Worm (Caenorhabditis elegans) whole organism, L1 larva: Measurements from ENCODE around the gene C49A9.2.

Experiments used
- C04F5.9 ChIP-seq: sonication (generic microtip); optimal IDR thresholded peaks from 2 replicates; lab custom pipeline; 2016; ENCODE audit warnings: missing genetic modification characterization, missing compliant biosample characterization
- aha-1 ChIP-seq: fragments of 150-350 bp; optimal IDR thresholded peaks from 2 replicates; lab custom pipeline; 2014; ENCODE audit warnings: missing biosample characterization, missing genetic modification characterization
- alr-1 ChIP-seq: fragments of 200-800 bp; sonication (Bioruptor generic); optimal IDR thresholded peaks from 2 replicates; lab custom pipeline; 2018; ENCODE audit warnings: borderline replicate concordance, mild to moderate bottlenecking, missing genetic modification characterization, missing compliant biosample characterization
- aly-2 ChIP-seq: fragments of 150-350 bp; optimal IDR thresholded peaks from 2 replicates; lab custom pipeline; 2014; ENCODE audit warnings: missing biosample characterization, missing genetic modification characterization
- ama-1 ChIP-seq: fragments of 150-350 bp; optimal IDR thresholded peaks from 2 replicates; lab custom pipeline; 2014
- blmp-1 ChIP-seq: fragments of 150-350 bp; optimal IDR thresholded peaks from 2 replicates; lab custom pipeline; 2014; ENCODE audit warnings: missing biosample characterization, missing genetic modification characterization
- ceh-63 ChIP-seq: fragments of 200-800 bp; sonication (Bioruptor generic); optimal IDR thresholded peaks from 2 replicates; lab custom pipeline; 2018; ENCODE audit warnings: mild to moderate bottlenecking, missing genetic modification characterization, missing compliant biosample characterization
- ceh-88 ChIP-seq: fragments of 200-800 bp; sonication (Bioruptor generic); IDR thresholded peaks from 2 replicates; pipeline ENCODE4 v1.3.6; 2022; ENCODE audit warnings: missing genetic modification characterization, missing compliant biosample characterization
- ceh-90 ChIP-seq: sonication (generic microtip); optimal IDR thresholded peaks from 2 replicates; lab custom pipeline; 2016; ENCODE audit warnings: missing genetic modification characterization, missing compliant biosample characterization
- ces-1 ChIP-seq: fragments of 150-350 bp; optimal IDR thresholded peaks from 2 replicates; lab custom pipeline; 2014; ENCODE audit warnings: missing biosample characterization, missing genetic modification reagents, missing genetic modification characterization
- dsc-1 ChIP-seq: sonication (generic microtip); optimal IDR thresholded peaks from 2 replicates; lab custom pipeline; 2016; ENCODE audit warnings: mild to moderate bottlenecking, missing genetic modification characterization, missing compliant biosample characterization
- efl-3 ChIP-seq: fragments of 200-800 bp; sonication (Bioruptor generic); optimal IDR thresholded peaks from 2 replicates; lab custom pipeline; 2018; ENCODE audit warnings: mild to moderate bottlenecking, missing genetic modification characterization, missing compliant biosample characterization
- elt-2 ChIP-seq: sonication (generic microtip); optimal IDR thresholded peaks from 2 replicates; lab custom pipeline; 2016; ENCODE audit warnings: missing genetic modification characterization, mild to moderate bottlenecking, inconsistent platforms, missing compliant biosample characterization, missing genetic modification reagents
- fkh-10 ChIP-seq: sonication (generic microtip); optimal IDR thresholded peaks from 2 replicates; lab custom pipeline; 2017; ENCODE audit warnings: missing biosample characterization, missing genetic modification reagents, missing genetic modification characterization
- fkh-8 ChIP-seq: sonication (generic microtip); optimal IDR thresholded peaks from 2 replicates; lab custom pipeline; 2016; ENCODE audit warnings: mild to moderate bottlenecking, missing genetic modification characterization, missing compliant biosample characterization
- fos-1 ChIP-seq: fragments of 150-350 bp; optimal IDR thresholded peaks from 2 replicates; lab custom pipeline; 2014; ENCODE audit warnings: missing biosample characterization, missing genetic modification characterization
- grh-1 ChIP-seq: fragments of 200-800 bp; sonication (Bioruptor generic); IDR thresholded peaks from 2 replicates; pipeline ENCODE4 v1.3.6; 2022; ENCODE audit warnings: missing genetic modification reagents, missing genetic modification characterization, missing compliant biosample characterization
- hlh-4 ChIP-seq: sonication (generic microtip); optimal IDR thresholded peaks from 2 replicates; lab custom pipeline; 2016; ENCODE audit warnings: mild to moderate bottlenecking, missing genetic modification characterization, missing compliant biosample characterization
- irx-1 ChIP-seq: sonication (generic microtip); optimal IDR thresholded peaks from 2 replicates; lab custom pipeline; 2016; ENCODE audit warnings: missing genetic modification characterization, missing compliant biosample characterization
- jun-1 ChIP-seq: fragments of 150-350 bp; optimal IDR thresholded peaks from 2 replicates; lab custom pipeline; 2014; ENCODE audit warnings: missing biosample characterization, missing genetic modification reagents, missing genetic modification characterization
- lin-13 ChIP-seq: fragments of 150-350 bp; optimal IDR thresholded peaks from 2 replicates; lab custom pipeline; 2014; ENCODE audit warnings: missing biosample characterization, missing genetic modification reagents, missing genetic modification characterization
- lin-14 ChIP-seq: fragments of 200-800 bp; sonication (Bioruptor generic); optimal IDR thresholded peaks from 2 replicates; lab custom pipeline; 2018; ENCODE audit warnings: mild to moderate bottlenecking, missing genetic modification characterization, moderate library complexity, missing compliant biosample characterization
- lin-15B ChIP-seq: fragments of 150-350 bp; sonication (generic microtip); optimal IDR thresholded peaks from 3 replicates; lab custom pipeline; 2014; ENCODE audit warnings: missing biosample characterization, missing genetic modification characterization
- lin-35 ChIP-seq, 2 experiments: fragments of 150-350 bp; optimal IDR thresholded peaks; 2 replicates each; lab custom pipeline; 2014; ENCODE audit warnings: missing biosample characterization in 2 of 2, missing genetic modification characterization in 2 of 2, missing genetic modification reagents in 2 of 2
- lir-3 ChIP-seq: sonication (generic microtip); optimal IDR thresholded peaks from 2 replicates; lab custom pipeline; 2016; ENCODE audit warnings: mild to moderate bottlenecking, missing genetic modification characterization, moderate library complexity, missing compliant biosample characterization; ENCODE audit not compliant: poor library complexity
- mef-2 ChIP-seq: fragments of 150-350 bp; optimal IDR thresholded peaks from 2 replicates; lab custom pipeline; 2014; ENCODE audit warnings: missing biosample characterization, missing genetic modification characterization
- nhr-11 ChIP-seq: fragments of 150-350 bp; optimal IDR thresholded peaks from 2 replicates; lab custom pipeline; 2014; ENCODE audit warnings: missing biosample characterization, missing genetic modification characterization
- nhr-12 ChIP-seq: sonication (generic microtip); optimal IDR thresholded peaks from 2 replicates; lab custom pipeline; 2017; ENCODE audit warnings: missing biosample characterization, missing genetic modification characterization
- nhr-19 ChIP-seq: fragments of 200-800 bp; sonication (Bioruptor generic); conservative IDR thresholded peaks from 2 replicates; pipeline ENCODE4 v1.3.6; 2022; ENCODE audit warnings: missing genetic modification characterization, missing compliant biosample characterization
- nhr-237 ChIP-seq: fragments of 150-350 bp; optimal IDR thresholded peaks from 2 replicates; lab custom pipeline; 2014; ENCODE audit warnings: missing biosample characterization, missing genetic modification characterization
- nhr-28 ChIP-seq: fragments of 150-350 bp; optimal IDR thresholded peaks from 2 replicates; lab custom pipeline; 2014; ENCODE audit warnings: missing biosample characterization, missing genetic modification characterization
- nhr-71 ChIP-seq: sonication (generic microtip); optimal IDR thresholded peaks from 2 replicates; lab custom pipeline; 2016; ENCODE audit warnings: mild to moderate bottlenecking, missing genetic modification characterization, moderate library complexity, missing compliant biosample characterization
- nhr-77 ChIP-seq: fragments of 150-350 bp; optimal IDR thresholded peaks from 2 replicates; lab custom pipeline; 2014; ENCODE audit warnings: missing biosample characterization, missing genetic modification characterization
- nhr-90 ChIP-seq: sonication (generic microtip); optimal IDR thresholded peaks from 2 replicates; lab custom pipeline; 2016; ENCODE audit warnings: mild to moderate bottlenecking, missing genetic modification characterization, missing compliant biosample characterization; ENCODE audit not compliant: poor library complexity
- pag-3 ChIP-seq: sonication (generic microtip); optimal IDR thresholded peaks from 2 replicates; lab custom pipeline; 2017; ENCODE audit warnings: missing genetic modification characterization, mild to moderate bottlenecking, missing compliant biosample characterization, antibody characterized with exemption, borderline replicate concordance; ENCODE audit not compliant: insufficient read depth
- pax-3 ChIP-seq: fragments of 200-800 bp; sonication (Bioruptor generic); optimal IDR thresholded peaks from 2 replicates; lab custom pipeline; 2018; ENCODE audit warnings: mild to moderate bottlenecking, missing genetic modification characterization, moderate library complexity, missing compliant biosample characterization
- pqm-1 ChIP-seq: sonication (generic microtip); optimal IDR thresholded peaks from 3 replicates; lab custom pipeline; 2017; ENCODE audit warnings: missing biosample characterization, missing genetic modification characterization
- skn-1 ChIP-seq: fragments of 150-350 bp; optimal IDR thresholded peaks from 2 replicates; lab custom pipeline; 2014; ENCODE audit warnings: missing biosample characterization, missing genetic modification characterization
- snpc-4 ChIP-seq: fragments of 150-350 bp; optimal IDR thresholded peaks from 2 replicates; lab custom pipeline; 2014; ENCODE audit warnings: missing biosample characterization, missing genetic modification characterization
- sox-4 ChIP-seq: sonication (generic microtip); optimal IDR thresholded peaks from 2 replicates; lab custom pipeline; 2016; ENCODE audit warnings: missing genetic modification characterization, missing compliant biosample characterization
- sup-37 ChIP-seq: fragments of 200-800 bp; sonication (Bioruptor generic); optimal IDR thresholded peaks from 2 replicates; lab custom pipeline; 2018; ENCODE audit warnings: mild to moderate bottlenecking, missing genetic modification characterization, missing compliant biosample characterization
- swsn-7 ChIP-seq: sonication (generic microtip); optimal IDR thresholded peaks from 2 replicates; lab custom pipeline; 2016; ENCODE audit warnings: missing genetic modification characterization, missing compliant biosample characterization
- unc-30 ChIP-seq: sonication (generic microtip); optimal IDR thresholded peaks from 2 replicates; lab custom pipeline; 2017; ENCODE audit warnings: missing biosample characterization, missing genetic modification characterization
- unc-62 ChIP-seq: fragments of 150-350 bp; optimal IDR thresholded peaks from 2 replicates; lab custom pipeline; 2014; ENCODE audit warnings: missing biosample characterization, missing genetic modification reagents, missing genetic modification characterization
- unc-86 ChIP-seq: sonication (generic microtip); optimal IDR thresholded peaks from 2 replicates; lab custom pipeline; 2016; ENCODE audit warnings: missing genetic modification characterization, missing compliant biosample characterization
- unc-98 ChIP-seq: fragments of 200-800 bp; sonication (Bioruptor generic); IDR thresholded peaks from 2 replicates; pipeline ENCODE4 v1.3.6; 2022; ENCODE audit warnings: missing genetic modification characterization, missing compliant biosample characterization
- vab-15 ChIP-seq: sonication (generic microtip); optimal IDR thresholded peaks from 2 replicates; lab custom pipeline; 2017; ENCODE audit warnings: missing genotype, mild to moderate bottlenecking, missing genetic modification characterization, missing compliant biosample characterization
- zip-4 ChIP-seq: fragments of 200-800 bp; sonication (Bioruptor generic); optimal IDR thresholded peaks from 2 replicates; lab custom pipeline; 2018; ENCODE audit warnings: mild to moderate bottlenecking, missing genetic modification characterization, moderate library complexity, missing compliant biosample characterization

C49A9.2 gene

ce11 chrIV:6200249-6200648 is 25.0 kb upstream of the C49A9.2 start:
- peak; percentile 96 for TF ChIP-seq hlh-4 (tag; lab: Kevin White, UChicago)
- peak; percentile 28 for TF ChIP-seq nhr-71 (tag; lab: Kevin White, UChicago)
- TF ChIP-seq irx-1 (tag; lab: Kevin White, UChicago) = no peak
- TF ChIP-seq fkh-8 (tag; lab: Kevin White, UChicago) = peak; percentile 23

ce11 chrIV:6201769-6202168 is 23.5 kb upstream of the C49A9.2 start, which contains the start of gene tkr-2:
TSS of gene tkr-2 (plus strand) at chrIV:6202069.
- no peak for TF ChIP-seq ces-1 (GFP tag; lab: Kevin White, UChicago)
- TF ChIP-seq hlh-4 (tag; lab: Kevin White, UChicago) = peak; percentile 11
- TF ChIP-seq nhr-19 = no peak
- TF ChIP-seq, all 84 proteins: peak for 1

ce11 chrIV:6206294-6206776 is 18.9 kb upstream of the C49A9.2 start, which contains the start of gene C49A9.10:
TSS of gene C49A9.10 (minus strand) at chrIV:6206344.
- peak; percentile 92 for TF ChIP-seq swsn-7
- TF ChIP-seq ceh-90 = peak; percentile 98
- TF ChIP-seq blmp-1 (tag; lab: Kevin White, UChicago) = peak; percentile 27
- TF ChIP-seq pqm-1 = no peak
- peak; percentile 2 for TF ChIP-seq nhr-77 (tag; lab: Kevin White, UChicago)
- TF ChIP-seq vab-15 (tag; lab: Kevin White, UChicago) = peak; percentile 58
- peak; percentile 63 for TF ChIP-seq lin-13
- TF ChIP-seq unc-30 = no peak
- TF ChIP-seq ceh-63 (GFP tag; lab: Kevin White, UChicago) = no peak
- TF ChIP-seq unc-98 (GFP tag; lab: Robert Waterston, UW) = peak; percentile 89
- TF ChIP-seq nhr-12 (tag; lab: Kevin White, UChicago) = no peak
- TF ChIP-seq C04F5.9 (tag; lab: Kevin White, UChicago) = peak; percentile 93
- TF ChIP-seq lin-15B (tag; lab: Kevin White, UChicago) = peak; percentile 65
- peak; percentile 91 for TF ChIP-seq lin-14 (GFP tag; lab: Kevin White, UChicago)
- TF ChIP-seq fos-1 (tag; lab: Kevin White, UChicago) = peak; percentile 58
- TF ChIP-seq pax-3 (tag; lab: Kevin White, UChicago) = peak; percentile 97
- no peak for TF ChIP-seq alr-1 (tag; lab: Kevin White, UChicago)
- peak; percentile 80 for TF ChIP-seq ceh-88 (GFP tag; lab: Robert Waterston, UW)
- TF ChIP-seq fkh-8 (tag; lab: Kevin White, UChicago) = peak; percentile 76
- peak; percentile 86 for TF ChIP-seq sup-37 (GFP tag; lab: Kevin White, UChicago)
- TF ChIP-seq dsc-1 (tag; lab: Kevin White, UChicago) = peak; percentile 97
- TF ChIP-seq jun-1 (tag; lab: Kevin White, UChicago) = peak; percentile 53
- peak; percentile 70 for TF ChIP-seq snpc-4 (tag; lab: Kevin White, UChicago)
- TF ChIP-seq elt-2 = peak; percentile 88
- TF ChIP-seq pag-3 (tag; lab: Kevin White, UChicago) = no peak
- TF ChIP-seq nhr-28 (tag; lab: Kevin White, UChicago) = no peak
- peak; percentile 98 for TF ChIP-seq lin-35 (GFP tag; optimal IDR thresholded peaks at IDR 0.05; lab: Kevin White, UChicago)
- peak; percentile 79 for TF ChIP-seq skn-1
- peak; percentile 98 for TF ChIP-seq irx-1 (tag; lab: Kevin White, UChicago)
- TF ChIP-seq mef-2 = peak; percentile 41
- peak; percentile 45 for TF ChIP-seq efl-3 (GFP tag; lab: Kevin White, UChicago)
- peak; percentile 87 for TF ChIP-seq grh-1
- TF ChIP-seq hlh-4 (tag; lab: Kevin White, UChicago) = peak; percentile 88
- no peak for TF ChIP-seq nhr-237 (tag; lab: Kevin White, UChicago)
- TF ChIP-seq aly-2 (tag; lab: Kevin White, UChicago) = peak; percentile 9
- TF ChIP-seq nhr-11 (tag; lab: Kevin White, UChicago) = peak; percentile 28
- peak; percentile 8 for TF ChIP-seq aha-1
- peak; percentile 97 for TF ChIP-seq nhr-90
- TF ChIP-seq ama-1 = no peak
- peak; percentile 97 for TF ChIP-seq sox-4 (tag; lab: Kevin White, UChicago)
- no peak for TF ChIP-seq fkh-10
- peak; percentile 80 for TF ChIP-seq zip-4 (GFP tag; lab: Kevin White, UChicago)
- TF ChIP-seq unc-86 = peak; percentile 88
- no peak for TF ChIP-seq unc-62 (GFP tag; lab: Kevin White, UChicago)
- peak; percentile 99 for TF ChIP-seq lir-3
